Worm (Caenorhabditis elegans) whole organism, early embryonic: ENCODE results near the gene Y69E1A.1.
"Not testable (repeated sequence)": the region's sequence is repeated elsewhere in the genome, so short reads cannot be mapped to it uniquely, and the experiment has no call there.

ENCODE experiments used
- B0310.2 ChIP-seq: sonication (generic microtip); optimal IDR thresholded peaks from 2 replicates; lab custom pipeline; 2016; ENCODE audit warnings: mild to moderate bottlenecking, missing genetic modification characterization, missing compliant biosample characterization
- F13C5.2 ChIP-seq: sonication (generic microtip); optimal IDR thresholded peaks from 2 replicates; lab custom pipeline; 2017; ENCODE audit warnings: mild to moderate bottlenecking, missing genetic modification characterization, inconsistent platforms, missing compliant biosample characterization
- aly-1 ChIP-seq: sonication (generic microtip); optimal IDR thresholded peaks from 2 replicates; lab custom pipeline; 2016; ENCODE audit warnings: missing genetic modification characterization, missing compliant biosample characterization
- ama-1 ChIP-seq: fragments of 150-350 bp; optimal IDR thresholded peaks from 2 replicates; lab custom pipeline; 2014
- ceh-13 ChIP-seq: fragments of 200-800 bp; sonication (Bioruptor generic); optimal IDR thresholded peaks from 2 replicates; lab custom pipeline; 2018; ENCODE audit warnings: mild to moderate bottlenecking, missing genetic modification characterization, missing compliant biosample characterization
- ceh-36 ChIP-seq: sonication (generic microtip); optimal IDR thresholded peaks from 2 replicates; lab custom pipeline; 2016; ENCODE audit warnings: missing genetic modification characterization, inconsistent platforms, missing compliant biosample characterization
- ets-7 ChIP-seq: sonication (generic microtip); optimal IDR thresholded peaks from 2 replicates; lab custom pipeline; 2016; ENCODE audit warnings: missing genotype, missing genetic modification characterization, missing compliant biosample characterization
- flt-1 ChIP-seq: fragments of 200-800 bp; sonication (Bioruptor generic); IDR thresholded peaks from 2 replicates; pipeline ENCODE4 v1.3.6; 2022; ENCODE audit warnings: missing genetic modification characterization, missing compliant biosample characterization
- hmbx-1 ChIP-seq: sonication (generic microtip); optimal IDR thresholded peaks from 2 replicates; lab custom pipeline; 2016; ENCODE audit warnings: mild to moderate bottlenecking, missing genetic modification characterization, missing compliant biosample characterization
- hmg-4 ChIP-seq: fragments of 200-800 bp; sonication (Bioruptor generic); optimal IDR thresholded peaks from 2 replicates; lab custom pipeline; 2018; ENCODE audit warnings: mild to moderate bottlenecking, missing genetic modification characterization, missing compliant biosample characterization
- hnd-1 ChIP-seq: sonication (generic microtip); optimal IDR thresholded peaks from 2 replicates; lab custom pipeline; 2016; ENCODE audit warnings: missing genetic modification characterization, missing compliant biosample characterization
- pes-1 ChIP-seq: fragments of 200-800 bp; sonication (Bioruptor generic); IDR thresholded peaks from 2 replicates; pipeline ENCODE4 v1.3.6; 2022; ENCODE audit warnings: missing genetic modification reagents, missing genetic modification characterization, missing compliant biosample characterization
- scrt-1 ChIP-seq: fragments of 200-800 bp; sonication (Bioruptor generic); IDR thresholded peaks from 2 replicates; pipeline ENCODE4 v1.3.6; 2022; ENCODE audit warnings: missing genetic modification characterization, missing compliant biosample characterization
- sea-1 ChIP-seq: fragments of 200-800 bp; sonication (Bioruptor generic); conservative IDR thresholded peaks from 2 replicates; pipeline ENCODE4 v1.3.6; 2022; ENCODE audit warnings: missing genetic modification characterization, missing compliant biosample characterization
- tbx-11 ChIP-seq: fragments of 200-800 bp; sonication (Bioruptor generic); IDR thresholded peaks from 2 replicates; pipeline ENCODE4 v1.3.6; 2022; ENCODE audit warnings: missing genetic modification characterization, missing compliant biosample characterization
- tbx-37 ChIP-seq: fragments of 200-800 bp; sonication (Bioruptor generic); conservative IDR thresholded peaks from 2 replicates; pipeline ENCODE4 v1.3.6; 2022; ENCODE audit warnings: missing genetic modification reagents, missing genetic modification characterization, missing compliant biosample characterization
- tra-4 ChIP-seq: sonication (generic microtip); optimal IDR thresholded peaks from 2 replicates; lab custom pipeline; 2017; ENCODE audit warnings: missing genetic modification characterization, missing compliant biosample characterization

The Y69E1A.1 gene

DNA sequence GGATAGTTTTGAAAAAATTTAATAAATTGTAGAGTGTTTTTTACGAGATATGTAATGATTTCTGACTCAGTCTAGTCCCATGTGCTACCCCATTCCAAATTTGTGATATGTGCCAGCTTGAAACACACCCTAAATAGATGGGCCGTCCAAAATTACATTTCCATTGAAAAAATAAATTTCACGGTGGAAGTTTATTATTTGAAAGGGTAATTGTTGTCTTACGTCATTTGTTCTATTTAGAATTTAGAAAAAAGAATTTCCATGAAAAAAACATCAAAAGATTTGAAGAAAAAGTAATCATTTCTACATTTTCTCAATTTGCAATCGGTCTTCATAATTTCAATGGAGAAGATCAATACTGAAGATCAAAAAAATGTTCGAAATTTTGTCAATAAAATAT lies 6.3 kb upstream of the Y69E1A.1 start, which contains the start of gene Y69E1A.4:
Gene Y69E1A.4, plus strand, starts transcription at position 301 of the 400 bp plus-strand sequence.
- TF ChIP-seq tra-4, ceh-36, B0310.2 (tag; lab: Kevin White, UChicago): not testable (repeated sequence)

DNA sequence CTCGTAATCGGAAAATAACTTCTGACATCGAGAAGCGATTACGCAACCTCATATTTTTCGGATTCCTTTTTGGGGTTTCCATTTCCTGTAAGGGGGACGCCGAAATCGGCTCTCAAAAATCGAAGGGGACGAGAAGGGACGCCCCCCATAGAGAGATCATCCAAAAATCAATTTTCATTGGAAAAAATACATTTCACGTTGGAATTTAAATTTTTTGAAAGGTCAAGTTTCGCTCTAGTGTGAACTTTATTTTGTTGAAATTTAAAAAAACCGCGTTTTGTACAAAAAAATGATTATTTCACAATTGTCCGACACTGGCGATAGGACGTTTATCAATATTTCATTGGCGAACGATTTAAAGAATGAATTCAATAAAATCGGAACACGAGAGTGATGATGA lies 3.3 kb upstream of the Y69E1A.1 start, which contains the start of gene Y69E1A.3:
Gene Y69E1A.3, plus strand, starts transcription at position 301 of the 400 bp plus-strand sequence.
- TF ChIP-seq tbx-11 (GFP tag; lab: Robert Waterston, UW) (no peak), hnd-1 (tag; lab: Kevin White, UChicago) (no peak), ets-7 (tag; lab: Kevin White, UChicago) (no peak), scrt-1 (no peak)

DNA sequence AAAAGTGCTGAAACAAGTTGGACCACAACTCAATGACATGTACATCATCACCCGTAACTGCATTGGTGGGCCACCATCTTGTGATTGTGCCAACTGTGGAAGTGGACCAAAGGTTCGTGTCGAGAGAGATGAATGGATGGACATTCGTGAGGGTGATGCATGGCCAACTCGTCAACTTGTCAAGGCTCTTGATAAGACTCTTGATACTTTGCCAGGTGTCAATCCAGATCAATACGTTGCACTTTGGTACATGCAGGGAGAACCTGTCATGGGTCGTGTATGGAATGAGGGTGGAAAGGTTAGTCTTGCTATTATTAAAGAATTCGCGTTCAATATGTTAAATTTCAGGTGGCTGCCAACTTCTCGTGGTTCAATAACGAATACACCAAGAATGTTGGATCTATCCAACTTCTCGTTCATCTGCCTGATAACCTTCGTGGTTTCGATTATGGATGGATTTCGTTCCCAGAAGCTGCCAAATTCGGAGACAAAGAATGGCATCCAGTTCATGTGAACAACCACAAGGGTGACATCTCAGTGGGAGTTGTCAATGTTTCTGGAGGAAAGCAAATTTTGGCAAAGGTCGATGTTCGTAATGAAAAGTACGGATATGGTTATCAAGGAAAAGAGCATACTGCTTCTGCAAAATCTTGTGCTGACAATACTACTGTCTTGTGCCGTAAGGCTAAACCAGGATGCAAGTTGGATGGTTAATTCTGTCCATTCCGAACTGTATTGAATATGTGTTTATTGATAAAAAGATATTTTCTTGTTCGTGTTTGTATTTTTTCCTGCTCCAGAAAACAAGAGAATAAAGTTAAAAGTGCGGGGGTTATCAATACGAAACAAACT lies 1.9 kb upstream of the Y69E1A.1 start:
- no peak for TF ChIP-seq ceh-36 (tag; lab: Kevin White, UChicago)
- no peak for TF ChIP-seq hnd-1 (tag; lab: Kevin White, UChicago)
- no peak for TF ChIP-seq scrt-1
- TF ChIP-seq hmbx-1 (tag; lab: Kevin White, UChicago): no peak
- TF ChIP-seq ceh-13 (GFP tag; lab: Kevin White, UChicago): no peak
- TF ChIP-seq F13C5.2 (tag; lab: Kevin White, UChicago): no peak
- no peak for TF ChIP-seq sea-1
- no peak for TF ChIP-seq B0310.2 (tag; lab: Kevin White, UChicago)
- TF ChIP-seq tbx-37 (GFP tag; lab: Robert Waterston, UW): no peak
- TF ChIP-seq ama-1 (lab: Kevin White, UChicago): no peak
- TF ChIP-seq hmg-4 (GFP tag; lab: Kevin White, UChicago): no peak
- TF ChIP-seq aly-1 (tag; lab: Kevin White, UChicago): no peak
- no peak for TF ChIP-seq ets-7 (tag; lab: Kevin White, UChicago)
- no peak for TF ChIP-seq flt-1 (GFP tag; lab: Robert Waterston, UW)
- TF ChIP-seq pes-1 (GFP tag; lab: Robert Waterston, UW): no peak
- no peak for TF ChIP-seq tra-4 (tag; lab: Kevin White, UChicago)
- TF ChIP-seq tbx-11 (GFP tag; lab: Robert Waterston, UW): no peak

DNA sequence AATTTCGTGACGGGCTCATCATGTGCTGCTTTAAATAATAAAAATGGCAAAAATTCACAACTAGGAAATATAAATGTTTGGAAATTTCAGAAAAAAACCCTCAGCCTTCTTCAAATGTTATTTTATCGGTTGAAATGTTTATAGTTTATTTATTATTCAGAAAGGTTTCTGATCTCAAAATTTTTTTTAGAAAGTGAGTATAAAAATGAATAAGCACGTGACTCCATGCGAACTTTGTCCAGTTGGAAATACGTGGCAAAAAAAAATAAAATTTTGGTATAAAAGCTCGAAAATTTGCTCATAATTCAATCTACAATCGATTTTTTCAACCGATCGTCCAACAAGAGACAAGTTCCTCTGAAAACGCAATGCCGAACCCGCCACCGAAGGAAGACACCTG lies 813 bp upstream of the Y69E1A.1 start, which contains the start of gene nsph-3.1:
Gene nsph-3.1, plus strand, starts transcription at position 301 of the 400 bp plus-strand sequence.
- TF ChIP-seq flt-1 (GFP tag; lab: Robert Waterston, UW) (no peak), scrt-1 (no peak)

DNA sequence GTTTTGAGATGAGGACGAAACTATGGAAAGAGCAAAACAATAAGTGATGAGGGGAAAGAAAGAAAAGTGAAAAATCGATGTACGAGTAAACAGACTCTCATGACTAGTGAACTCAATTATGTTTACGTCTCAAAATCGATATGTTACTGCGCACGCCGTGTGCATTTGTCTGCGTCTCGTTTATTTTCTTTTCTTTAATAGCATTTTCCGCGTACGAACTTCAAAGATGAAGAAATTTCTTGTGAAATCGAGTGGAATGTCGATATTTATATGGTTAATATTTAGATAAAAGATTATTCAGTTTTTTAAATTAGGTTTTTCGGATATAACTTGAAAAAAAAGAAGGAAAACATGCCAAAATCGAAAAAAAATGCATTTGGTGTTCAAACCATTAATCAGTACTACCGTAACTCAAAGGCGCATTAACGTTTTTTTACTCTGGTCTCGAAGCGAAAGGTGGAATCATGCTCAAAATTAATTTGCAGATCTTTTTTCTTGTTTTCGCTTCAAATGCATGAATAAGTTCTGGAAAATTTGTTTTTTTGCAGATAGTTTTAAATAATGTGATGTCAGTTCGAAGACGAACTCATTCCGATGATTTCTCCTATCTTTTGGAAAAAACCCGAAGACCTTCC lies 11.7 kb downstream of the Y69E1A.1 start, which contains the start of gene fic-1:
Gene fic-1, plus strand, starts transcription at position 549 of the 635 bp plus-strand sequence.
- no peak for TF ChIP-seq scrt-1
- TF ChIP-seq hnd-1 (tag; lab: Kevin White, UChicago): no peak
- no peak for TF ChIP-seq sea-1
- TF ChIP-seq ets-7 (tag; lab: Kevin White, UChicago): no peak
- TF ChIP-seq tbx-11 (GFP tag; lab: Robert Waterston, UW): no peak
- no peak for TF ChIP-seq ceh-36 (tag; lab: Kevin White, UChicago)
- no peak for TF ChIP-seq ama-1 (lab: Kevin White, UChicago)
- TF ChIP-seq F13C5.2 (tag; lab: Kevin White, UChicago): no peak
- no peak for TF ChIP-seq tbx-37 (GFP tag; lab: Robert Waterston, UW)
- TF ChIP-seq flt-1 (GFP tag; lab: Robert Waterston, UW): no peak
- no peak for TF ChIP-seq hmg-4 (GFP tag; lab: Kevin White, UChicago)
- no peak for TF ChIP-seq ceh-13 (GFP tag; lab: Kevin White, UChicago)

DNA sequence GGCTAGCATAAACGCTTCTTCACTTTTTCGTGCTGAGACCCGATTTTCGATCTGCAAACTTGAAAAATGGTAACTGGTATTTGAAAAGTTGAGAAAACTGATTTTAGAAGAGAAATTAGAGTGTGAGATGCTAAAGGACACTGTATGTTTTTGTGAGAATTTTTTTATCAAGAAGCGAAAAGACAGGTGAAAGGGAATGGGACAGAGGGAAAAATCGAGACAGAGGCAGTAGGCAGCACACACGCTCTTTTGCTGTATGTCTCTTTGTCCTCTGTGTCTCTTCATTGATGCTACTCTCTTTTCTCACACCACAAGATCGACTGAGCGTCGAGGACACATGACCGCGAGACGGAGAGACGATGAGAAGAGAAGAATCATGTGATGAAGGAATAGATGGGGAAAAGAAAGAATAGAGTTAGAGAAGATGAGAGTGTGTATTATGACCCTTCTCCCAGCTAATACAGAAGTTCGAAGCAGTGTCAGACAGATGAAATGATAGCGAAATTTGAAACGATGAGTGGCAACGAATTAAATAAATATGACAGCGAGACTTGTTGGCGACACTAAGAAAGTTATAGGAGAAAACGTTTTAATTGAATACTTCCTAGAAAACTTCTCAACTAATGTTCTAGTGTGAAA lies 12.7 kb downstream of the Y69E1A.1 start, which contains the start of gene lgg-2:
Gene lgg-2, minus strand, starts transcription at position 51 of the 639 bp plus-strand sequence.
- TF ChIP-seq scrt-1: no peak
- no peak for TF ChIP-seq hnd-1 (tag; lab: Kevin White, UChicago)
- peak; percentile 45 for TF ChIP-seq hmg-4 (GFP tag; lab: Kevin White, UChicago)
- TF ChIP-seq tra-4 (tag; lab: Kevin White, UChicago): no peak
- TF ChIP-seq aly-1 (tag; lab: Kevin White, UChicago): no peak

DNA sequence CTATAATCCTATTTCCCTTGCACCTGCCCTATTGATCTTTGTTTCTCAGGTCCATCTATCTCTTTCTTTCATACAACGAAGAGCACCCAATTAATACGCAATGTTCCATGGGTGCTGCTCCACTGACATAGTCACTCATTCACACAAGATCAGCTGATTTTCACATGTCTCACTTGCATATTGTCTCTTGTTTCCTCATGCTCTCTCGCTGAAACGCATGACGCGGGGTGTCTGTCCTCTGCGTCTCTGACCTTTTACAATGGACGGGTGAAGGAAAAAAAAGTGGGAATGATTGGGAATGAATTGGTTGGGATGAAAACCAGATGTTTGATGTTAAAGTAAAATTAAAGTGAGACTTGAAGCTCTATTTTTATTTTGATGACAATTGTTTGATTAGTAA lies 13.4 kb downstream of the Y69E1A.1 start:
- TF ChIP-seq flt-1 (GFP tag; lab: Robert Waterston, UW) (no peak), pes-1 (GFP tag; lab: Robert Waterston, UW) (no peak), B0310.2 (tag; lab: Kevin White, UChicago) (no peak), ets-7 (tag; lab: Kevin White, UChicago) (peak; percentile 11), aly-1 (tag; lab: Kevin White, UChicago) (no peak)
